Worm (Caenorhabditis elegans) whole organism, L4 larva: ENCODE data around the gene sru-7.

Experiments
- F10B5.3 ChIP-seq: sonication (generic microtip); optimal IDR thresholded peaks from 2 replicates; lab custom pipeline; 2016; ENCODE audit warnings: mild to moderate bottlenecking, missing genetic modification characterization, missing compliant biosample characterization
- F26F4.8 ChIP-seq: fragments of 200-800 bp; sonication (Bioruptor generic); conservative IDR thresholded peaks from 2 replicates; pipeline ENCODE4 v1.3.6; 2022; ENCODE audit warnings: missing genetic modification characterization, missing compliant biosample characterization
- F37D6.2 ChIP-seq: sonication (generic microtip); optimal IDR thresholded peaks from 2 replicates; lab custom pipeline; 2016; ENCODE audit warnings: mild to moderate bottlenecking, missing genetic modification characterization, missing compliant biosample characterization
- F44E2.7 ChIP-seq: fragments of 200-800 bp; sonication (Bioruptor generic); IDR thresholded peaks from 2 replicates; pipeline ENCODE4 v2.1.2; 2022; ENCODE audit warnings: missing genetic modification characterization, missing compliant biosample characterization
- F49E8.2 ChIP-seq: sonication (generic microtip); optimal IDR thresholded peaks from 2 replicates; lab custom pipeline; 2016; ENCODE audit warnings: missing compliant biosample characterization, mild to moderate bottlenecking, missing genetic modification characterization, borderline replicate concordance
- T26A8.4 ChIP-seq: fragments of 200-800 bp; sonication (Bioruptor generic); IDR thresholded peaks from 2 replicates; pipeline ENCODE4 v1.3.6; 2022; ENCODE audit warnings: missing genetic modification characterization, missing compliant biosample characterization
- Y105C5A.15 ChIP-seq: fragments of 200-800 bp; sonication (Bioruptor generic); IDR thresholded peaks from 2 replicates; pipeline ENCODE4 v1.3.6; 2022; ENCODE audit warnings: missing genetic modification characterization, missing compliant biosample characterization
- Y5F2A.4 ChIP-seq: fragments of 200-800 bp; sonication (Bioruptor generic); optimal IDR thresholded peaks from 2 replicates; lab custom pipeline; 2018; ENCODE audit warnings: mild to moderate bottlenecking, missing genetic modification characterization, missing compliant biosample characterization
- ZK337.2 ChIP-seq: fragments of 200-800 bp; sonication (Bioruptor generic); IDR thresholded peaks from 2 replicates; pipeline ENCODE4 v1.3.6; 2022; ENCODE audit warnings: missing genetic modification reagents, missing genetic modification characterization, missing compliant biosample characterization
- ZK546.5 ChIP-seq, 2 experiments: sonication (generic microtip); optimal IDR thresholded peaks; 2 replicates each; lab custom pipeline; 2017; ENCODE audit warnings: missing biosample characterization in 2 of 2, missing genetic modification characterization in 2 of 2
- aha-1 ChIP-seq: fragments of 150-350 bp; peaks from one replicate; lab custom pipeline; 2014; ENCODE audit warnings: missing biosample characterization, missing genetic modification characterization
- aly-2 ChIP-seq: sonication (generic microtip); optimal IDR thresholded peaks from 2 replicates; lab custom pipeline; 2018; ENCODE audit warnings: missing biosample characterization, missing genetic modification characterization
- arid-1 ChIP-seq: fragments of 200-800 bp; sonication (Bioruptor generic); conservative IDR thresholded peaks from 2 replicates; pipeline ENCODE4 v1.3.6; 2022; ENCODE audit warnings: missing genetic modification reagents, missing genetic modification characterization, missing compliant biosample characterization
- ceh-32 ChIP-seq: sonication (generic microtip); optimal IDR thresholded peaks from 2 replicates; lab custom pipeline; 2016; ENCODE audit warnings: mild to moderate bottlenecking, missing genetic modification characterization, missing compliant biosample characterization; ENCODE audit not compliant: poor library complexity
- ceh-82 ChIP-seq: sonication (generic microtip); optimal IDR thresholded peaks from 2 replicates; lab custom pipeline; 2017; ENCODE audit warnings: missing biosample characterization, missing genetic modification characterization
- daf-12 ChIP-seq: fragments of 150-350 bp; optimal IDR thresholded peaks from 2 replicates; lab custom pipeline; 2014; ENCODE audit warnings: missing biosample characterization, missing genetic modification reagents, missing genetic modification characterization
- daf-16 ChIP-seq, 3 experiments: sonication (generic microtip); optimal IDR thresholded peaks; 2 replicates each; lab custom pipeline; 2016 to 2017; ENCODE audit warnings: missing genetic modification characterization in 3 of 3, missing genetic modification reagents in 3 of 3, mild to moderate bottlenecking in 2 of 3, missing compliant biosample characterization in 2 of 3, missing biosample characterization in 1 of 3, moderate library complexity in 1 of 3
- daf-8 ChIP-seq: fragments of 200-800 bp; sonication (Bioruptor generic); IDR thresholded peaks from 2 replicates; pipeline ENCODE4 v1.3.6; 2022; ENCODE audit warnings: missing genetic modification characterization, missing compliant biosample characterization
- dmd-8 ChIP-seq: fragments of 200-800 bp; sonication (Bioruptor generic); IDR thresholded peaks from 2 replicates; pipeline ENCODE4 v1.3.6; 2022; ENCODE audit warnings: missing genetic modification characterization, missing compliant biosample characterization
- dmd-9 ChIP-seq: fragments of 200-800 bp; sonication (Bioruptor generic); IDR thresholded peaks from 2 replicates; pipeline ENCODE4 v1.3.6; 2022; ENCODE audit warnings: missing genetic modification reagents, missing genetic modification characterization, missing compliant biosample characterization
- dpl-1 ChIP-seq: fragments of 150-350 bp; optimal IDR thresholded peaks from 2 replicates; lab custom pipeline; 2014; ENCODE audit warnings: missing biosample characterization, missing genetic modification reagents, missing genetic modification characterization
- dve-1 ChIP-seq: sonication (generic microtip); optimal IDR thresholded peaks from 2 replicates; lab custom pipeline; 2017; ENCODE audit warnings: antibody characterized with exemption, mild to moderate bottlenecking, missing genetic modification characterization, missing compliant biosample characterization; ENCODE audit not compliant: insufficient read depth
- fos-1 ChIP-seq: fragments of 150-350 bp; optimal IDR thresholded peaks from 2 replicates; lab custom pipeline; 2014; ENCODE audit warnings: missing biosample characterization, missing genetic modification characterization
- gei-8 ChIP-seq: fragments of 200-800 bp; sonication (Bioruptor generic); optimal IDR thresholded peaks from 2 replicates; lab custom pipeline; 2018; ENCODE audit warnings: mild to moderate bottlenecking, missing genetic modification characterization, missing compliant biosample characterization
- hlh-11 ChIP-seq: fragments of 200-800 bp; sonication (Bioruptor generic); optimal IDR thresholded peaks from 2 replicates; lab custom pipeline; 2018; ENCODE audit warnings: mild to moderate bottlenecking, missing genetic modification characterization, missing compliant biosample characterization
- hlh-30 ChIP-seq: sonication (generic microtip); optimal IDR thresholded peaks from 2 replicates; lab custom pipeline; 2017; ENCODE audit warnings: antibody characterized with exemption, mild to moderate bottlenecking, missing genetic modification characterization, missing compliant biosample characterization; ENCODE audit not compliant: insufficient read depth
- hmg-1.1 ChIP-seq: fragments of 200-800 bp; sonication (Bioruptor generic); IDR thresholded peaks from 2 replicates; pipeline ENCODE4 v1.3.6; 2022; ENCODE audit warnings: missing genetic modification reagents, missing genetic modification characterization, missing compliant biosample characterization
- lin-38 ChIP-seq: fragments of 200-800 bp; sonication (Bioruptor generic); IDR thresholded peaks from 2 replicates; pipeline ENCODE4 v1.3.6; 2022; ENCODE audit warnings: missing genetic modification reagents, missing genetic modification characterization, missing compliant biosample characterization
- madf-9 ChIP-seq: fragments of 200-800 bp; sonication (Bioruptor generic); conservative IDR thresholded peaks from 2 replicates; pipeline ENCODE4 v1.3.6; 2022; ENCODE audit warnings: missing genetic modification reagents, missing genetic modification characterization, missing compliant biosample characterization
- nhr-10 ChIP-seq: fragments of 150-350 bp; optimal IDR thresholded peaks from 2 replicates; lab custom pipeline; 2014; ENCODE audit warnings: missing biosample characterization, missing genetic modification characterization
- nhr-102 ChIP-seq: sonication (generic microtip); optimal IDR thresholded peaks from 2 replicates; lab custom pipeline; 2016; ENCODE audit warnings: mild to moderate bottlenecking, missing genetic modification characterization, moderate library complexity, missing compliant biosample characterization
- nhr-11 ChIP-seq: fragments of 150-350 bp; optimal IDR thresholded peaks from 2 replicates; lab custom pipeline; 2014; ENCODE audit warnings: missing biosample characterization, missing genetic modification characterization
- nhr-237 ChIP-seq: sonication (generic microtip); optimal IDR thresholded peaks from 2 replicates; lab custom pipeline; 2017; ENCODE audit warnings: missing biosample characterization, missing genetic modification characterization
- nhr-28 ChIP-seq: fragments of 150-350 bp; optimal IDR thresholded peaks from 2 replicates; lab custom pipeline; 2014; ENCODE audit warnings: missing biosample characterization, missing genetic modification characterization
- nhr-41 ChIP-seq: fragments of 200-800 bp; sonication (Bioruptor generic); IDR thresholded peaks from 2 replicates; pipeline ENCODE4 v1.3.6; 2022; ENCODE audit warnings: missing genetic modification reagents, missing genetic modification characterization, missing compliant biosample characterization
- nhr-48 ChIP-seq: sonication (generic microtip); optimal IDR thresholded peaks from 2 replicates; lab custom pipeline; 2016; ENCODE audit warnings: mild to moderate bottlenecking, missing genetic modification characterization, missing compliant biosample characterization
- nhr-76 ChIP-seq: fragments of 150-350 bp; optimal IDR thresholded peaks from 2 replicates; lab custom pipeline; 2014; ENCODE audit warnings: missing biosample characterization, missing genetic modification characterization
- pha-4 ChIP-seq, 2 experiments: fragments of 150-350 bp in 1 of 2; fragments of 200-800 bp in 1 of 2; sonication (Bioruptor generic) in 1 of 2; IDR thresholded peaks in 1 of 2; optimal IDR thresholded peaks in 1 of 2; 2 replicates each; pipeline versions ENCODE4 v1.3.6 to Lab custom; 2014 to 2022; ENCODE audit warnings: missing genetic modification characterization in 2 of 2, missing genetic modification reagents in 2 of 2, missing biosample characterization in 1 of 2, missing compliant biosample characterization in 1 of 2
- pqm-1 ChIP-seq: sonication (generic microtip); optimal IDR thresholded peaks from 2 replicates; lab custom pipeline; 2017; ENCODE audit warnings: missing biosample characterization, missing genetic modification characterization
- set-16 ChIP-seq: fragments of 200-800 bp; sonication (Bioruptor generic); IDR thresholded peaks from 2 replicates; pipeline ENCODE4 v1.3.6; 2022; ENCODE audit warnings: missing genetic modification reagents, missing genetic modification characterization, missing compliant biosample characterization
- spr-3 ChIP-seq: fragments of 200-800 bp; sonication (Bioruptor generic); optimal IDR thresholded peaks from 2 replicates; lab custom pipeline; 2018; ENCODE audit warnings: mild to moderate bottlenecking, missing genetic modification characterization, missing compliant biosample characterization
- unc-62 ChIP-seq, 3 experiments: fragments of 150-350 bp in 1 of 3; sonication (generic microtip); optimal IDR thresholded peaks in 2 of 3; peaks in 1 of 3; 1 replicate in 1 of 3; 2 replicates in 2 of 3; lab custom pipeline; 2014 to 2017; ENCODE audit warnings: missing biosample characterization in 3 of 3, missing genetic modification characterization in 3 of 3, missing genetic modification reagents in 3 of 3, missing genotype in 1 of 3
- zfp-2 ChIP-seq: sonication (generic microtip); optimal IDR thresholded peaks from 2 replicates; lab custom pipeline; 2016; ENCODE audit warnings: mild to moderate bottlenecking, missing genetic modification characterization, missing compliant biosample characterization
- zip-2 ChIP-seq: fragments of 150-350 bp; optimal IDR thresholded peaks from 2 replicates; lab custom pipeline; 2014; ENCODE audit warnings: missing biosample characterization, missing genetic modification characterization
- ztf-11 ChIP-seq: fragments of 150-350 bp; optimal IDR thresholded peaks from 2 replicates; lab custom pipeline; 2014; ENCODE audit warnings: missing biosample characterization, missing genetic modification characterization
- ztf-7 ChIP-seq: fragments of 150-350 bp; optimal IDR thresholded peaks from 2 replicates; lab custom pipeline; 2014; ENCODE audit warnings: missing biosample characterization, missing genetic modification characterization

Gene sru-7

ce11 chrIV:8529039-8529438 is 36.7 kb downstream of the sru-7 start (continued):
- TF ChIP-seq dmd-9 (no peak), nhr-11 (tag; lab: Kevin White, UChicago) (no peak), daf-16 (GFP tag; optimal IDR thresholded peaks at IDR 0.05; lab: Kevin White, UChicago) (no peak), daf-16 (tag; optimal IDR thresholded peaks at IDR 0.05; lab: Kevin White, UChicago) (no peak)

DNA sequence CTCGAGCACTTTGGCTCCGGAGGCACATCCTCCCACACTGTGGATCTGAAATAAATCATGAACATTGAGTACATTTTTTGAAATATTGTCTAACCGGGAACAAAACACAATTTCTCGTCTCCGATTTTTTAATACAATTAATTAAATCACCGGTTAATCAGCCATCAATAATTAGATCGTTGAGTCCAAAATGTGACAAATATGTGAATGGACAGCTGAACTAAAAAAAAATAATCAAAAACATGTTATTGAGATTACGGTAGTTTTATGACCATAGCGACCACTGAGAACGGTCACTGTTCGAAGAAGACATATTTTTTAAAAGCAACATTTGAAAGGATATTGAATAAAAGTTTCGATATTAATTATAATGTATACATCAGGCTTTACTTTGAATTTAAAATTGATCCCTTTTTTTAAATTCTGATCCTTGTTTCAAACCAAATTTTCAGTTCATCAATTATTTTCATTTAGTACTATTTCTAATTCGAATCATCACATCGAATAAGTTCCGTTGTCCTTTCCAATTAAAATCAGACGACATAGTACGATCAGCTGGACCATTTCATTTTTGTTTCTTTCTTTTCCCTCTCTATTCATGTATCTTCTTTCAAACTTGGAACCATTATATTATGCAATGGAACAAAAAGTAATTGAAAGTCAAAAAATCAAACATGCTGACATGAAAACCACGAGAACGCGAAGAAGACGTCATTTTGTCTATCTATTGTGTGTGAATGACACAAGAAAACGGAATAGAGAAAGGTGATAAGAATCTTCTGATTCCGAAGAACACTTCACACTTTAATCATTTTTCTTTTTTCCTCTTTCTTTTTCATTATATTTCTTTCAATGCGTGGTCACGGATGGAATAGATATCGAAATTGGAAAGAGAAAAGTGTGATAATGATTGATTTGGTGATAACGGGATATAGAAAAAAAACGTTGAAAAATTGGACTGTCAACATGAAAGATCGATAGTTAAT is 38.0 kb downstream of the sru-7 start:
- TF ChIP-seq hlh-11 (peak; percentile 97), daf-12 (tag; lab: Kevin White, UChicago) (no peak), daf-8 (GFP tag; lab: Robert Waterston, UW) (no peak), gei-8 (GFP tag; lab: Kevin White, UChicago) (peak; percentile 85), spr-3 (GFP tag; lab: Kevin White, UChicago) (no peak), unc-62 (GFP tag; optimal IDR thresholded peaks at IDR 0.05 in 1 of 2; lab: Kevin White, UChicago) (peak; percentile 20 to 100), unc-62 (tag; optimal IDR thresholded peaks at IDR 0.05; lab: Kevin White, UChicago) (no peak), F44E2.7 (GFP tag; lab: Robert Waterston, UW) (no peak), hmg-1.1 (GFP tag; lab: Robert Waterston, UW) (no peak), F37D6.2 (tag; lab: Kevin White, UChicago) (no peak), nhr-102 (peak; percentile 75), ZK546.5 (tag; optimal IDR thresholded peaks at IDR 0.05; lab: Kevin White, UChicago) (no peak), ZK337.2 (GFP tag; lab: Robert Waterston, UW) (no peak), ceh-32 (tag; lab: Kevin White, UChicago) (no peak), set-16 (GFP tag; lab: Robert Waterston, UW) (no peak), nhr-237 (tag; lab: Kevin White, UChicago) (no peak), nhr-41 (0 out of 2 replicates have a peak, but pooled peaks have one; percentile 35), dpl-1 (GFP tag; lab: Kevin White, UChicago) (peak; percentile 14), hlh-30 (tag; lab: Kevin White, UChicago) (peak; percentile 92), nhr-10 (tag; lab: Kevin White, UChicago) (peak; percentile 90), T26A8.4 (GFP tag; lab: Robert Waterston, UW) (peak; percentile 42; the same call in 1 of the 2 replicates), dmd-8 (GFP tag; lab: Robert Waterston, UW) (no peak), Y105C5A.15 (GFP tag; lab: Robert Waterston, UW) (no peak), nhr-28 (tag; lab: Kevin White, UChicago) (peak; percentile 99), fos-1 (peak; percentile 76), zip-2 (tag; lab: Kevin White, UChicago) (peak; percentile 26), arid-1 (GFP tag; lab: Robert Waterston, UW) (no peak), aly-2 (tag; lab: Kevin White, UChicago) (no peak), madf-9 (no peak), Y5F2A.4 (GFP tag; lab: Kevin White, UChicago) (no peak), aha-1 (tag; lab: Kevin White, UChicago) (peak; percentile 98), dmd-9 (no peak), nhr-48 (tag; lab: Kevin White, UChicago) (peak; percentile 93), ztf-7 (tag; lab: Kevin White, UChicago) (no peak), pha-4 (GFP tag; IDR thresholded peaks at IDR 0.05; lab: Robert Waterston, UW) (peak; percentile 66; the same call in 1 of the 2 replicates), pha-4 (tag; optimal IDR thresholded peaks at IDR 0.05; lab: Kevin White, UChicago) (no peak), pqm-1 (tag; lab: Kevin White, UChicago) (peak; percentile 100), F26F4.8 (GFP tag; lab: Robert Waterston, UW) (no peak), nhr-76 (peak; percentile 61), ztf-11 (no peak), zfp-2 (tag; lab: Kevin White, UChicago) (no peak), lin-38 (GFP tag; lab: Robert Waterston, UW) (peak; percentile 25; the same call in 1 of the 2 replicates), dve-1 (tag; lab: Kevin White, UChicago) (peak; percentile 99), ceh-82 (no peak), F49E8.2 (tag; lab: Kevin White, UChicago) (no peak), F10B5.3 (tag; lab: Kevin White, UChicago) (no peak)
